Fruit fly (Drosophila melanogaster): ENCODE results near the gene dah.

DNA sequence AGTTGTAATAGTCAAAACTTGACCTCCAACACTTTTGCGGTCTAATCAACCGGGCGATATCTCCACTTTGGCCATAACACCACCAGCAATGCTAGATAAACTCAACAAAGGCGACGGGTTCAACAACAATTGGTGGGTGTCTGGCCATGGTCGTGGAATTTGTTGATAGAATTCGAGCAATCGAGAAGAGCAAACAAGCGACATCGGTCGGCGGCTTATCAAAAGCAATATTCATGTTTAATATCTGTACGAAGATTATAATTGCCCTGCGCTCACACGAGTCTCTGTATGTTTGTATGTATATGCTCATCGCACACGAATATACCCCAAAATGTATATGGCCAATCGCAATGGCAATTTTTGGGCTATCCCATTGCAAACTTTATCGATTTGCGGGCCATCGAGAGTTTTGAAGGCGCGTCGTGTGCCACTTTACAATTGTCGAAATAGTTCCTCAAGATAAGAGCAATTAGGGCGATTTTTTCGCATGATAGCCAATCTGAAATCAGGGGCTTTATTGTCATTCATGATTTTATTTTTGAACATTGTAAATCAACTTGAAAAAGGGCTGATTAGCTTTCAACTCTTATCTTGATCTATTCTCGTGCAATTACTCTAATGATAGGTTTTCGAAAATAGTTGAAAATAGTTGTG is 20.5 kb upstream of the dah start:
- TF ChIP-seq jim (GFP tag; optimal IDR thresholded peaks at IDR 0.05) (no peak), CG9705 (GFP tag; optimal IDR thresholded peaks at IDR 0.05) (no peak), br (GFP tag; optimal IDR thresholded peaks at IDR 0.05) (no peak), Mio (GFP tag; optimal IDR thresholded peaks at IDR 0.05) (no peak), Jra (GFP tag; optimal IDR thresholded peaks at IDR 0.05) (no peak), h (GFP tag; optimal IDR thresholded peaks at IDR 0.05) (no peak), dsf (GFP tag; optimal IDR thresholded peaks at IDR 0.05; ENCODE audit: borderline replicate concordance) (no peak), lola (GFP tag; optimal IDR thresholded peaks at IDR 0.05) (no peak), Abd-B (GFP tag; optimal IDR thresholded peaks at IDR 0.05) (no peak), fru (GFP tag; optimal IDR thresholded peaks at IDR 0.05) (no peak), Hr78 (GFP tag; optimal IDR thresholded peaks at IDR 0.05) (no peak), Sp1 (GFP tag; optimal IDR thresholded peaks at IDR 0.05) (no peak), psq (GFP tag; optimal IDR thresholded peaks at IDR 0.05) (no peak), dl (GFP tag; optimal IDR thresholded peaks at IDR 0.05; ENCODE audit: insufficient read depth in 1 of 2, partially characterized antibody in 2 of 2) (no peak)
